Fruit fly (Drosophila melanogaster): Measurements from ENCODE around the gene Lcp65Ad.

The Lcp65Ad gene

DNA sequence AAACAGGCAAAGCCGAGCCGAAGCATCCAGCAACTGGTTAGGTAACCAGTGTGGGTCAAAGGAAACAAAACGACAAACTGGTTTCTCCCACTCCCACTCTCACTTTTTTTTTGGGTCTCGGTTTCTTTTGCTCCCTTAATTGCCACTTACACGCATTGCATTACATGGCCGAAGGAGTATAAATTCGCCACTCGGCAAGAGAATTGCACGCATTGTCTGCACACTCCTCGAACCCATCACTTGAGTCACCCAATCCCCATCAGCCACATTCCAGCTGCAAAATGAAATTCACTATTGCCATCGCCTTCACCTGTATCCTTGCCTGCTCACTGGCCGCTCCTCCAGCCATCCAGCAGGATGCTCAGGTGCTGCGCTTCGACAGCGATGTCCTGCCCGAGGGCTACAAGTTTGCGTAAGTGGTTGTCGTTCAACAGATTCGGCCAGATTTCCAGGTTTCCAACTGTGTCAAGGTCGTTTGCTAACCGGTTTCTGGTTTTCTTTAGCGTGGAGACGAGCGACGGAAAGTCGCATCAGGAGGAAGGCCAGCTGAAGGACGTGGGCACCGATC is at the start of gene Lcp65Ad:
Gene Lcp65Ad, plus strand, starts transcription at position 208 of the 568 bp plus-strand sequence.
- TF ChIP-seq CTCF (optimal IDR thresholded peaks at IDR 0.05) (no peak), CG8478 (optimal IDR thresholded peaks at IDR 0.05) (no peak)

DNA sequence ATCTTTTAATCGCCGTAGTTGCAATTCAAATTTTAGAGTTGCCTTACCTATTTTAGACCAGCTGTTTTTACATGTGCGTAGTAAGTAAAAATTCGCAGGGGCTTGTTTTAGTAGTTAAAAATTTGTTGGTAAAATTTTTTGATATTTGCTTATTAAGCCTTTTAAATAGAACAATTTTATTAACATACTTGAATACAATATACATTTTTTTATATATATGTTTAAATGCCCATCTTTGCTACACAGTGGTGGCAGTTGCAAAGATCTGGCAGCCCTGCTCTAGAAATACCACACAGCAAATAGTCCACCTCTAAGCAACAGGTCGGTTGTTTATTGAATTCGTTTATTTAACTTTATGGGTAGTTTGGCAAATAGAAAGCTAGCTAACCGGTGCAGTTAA is 48.5 kb upstream of the Lcp65Ad start, which contains the start of the genes CG10467 and loj:
Gene CG10467, minus strand, starts transcription at position 51 of the 400 bp plus-strand sequence.
Gene loj, plus strand, starts transcription at position 291 of the 400 bp plus-strand sequence.
- TF ChIP-seq CTCF (optimal IDR thresholded peaks at IDR 0.05) = no peak
- no peak for TF ChIP-seq CG8478 (optimal IDR thresholded peaks at IDR 0.05)

DNA sequence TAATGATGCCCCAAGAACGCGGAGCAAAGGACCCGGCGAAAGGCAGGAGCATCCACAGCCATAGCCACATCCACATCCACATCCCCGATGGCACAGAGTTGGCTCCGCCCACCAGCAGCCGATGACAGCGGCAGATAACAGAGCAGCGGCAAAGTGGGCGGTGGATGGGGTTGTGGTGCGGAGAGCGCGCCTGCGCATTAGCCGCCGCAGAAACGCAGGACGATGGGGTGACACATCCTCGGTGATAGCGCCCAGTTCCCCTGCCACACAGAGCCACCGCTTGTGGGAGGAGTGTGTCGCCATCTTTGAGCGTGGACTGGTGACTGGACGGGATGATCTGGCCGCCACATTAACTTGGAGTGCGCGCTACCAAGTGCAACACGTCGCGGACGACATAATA is 45.9 kb upstream of the Lcp65Ad start, which contains the start of gene Ets65A:
Gene Ets65A, plus strand, starts transcription at position 348 of the 400 bp plus-strand sequence.
- TF ChIP-seq CG8478 (optimal IDR thresholded peaks at IDR 0.05) = no peak
- TF ChIP-seq CTCF (optimal IDR thresholded peaks at IDR 0.05) = no peak

DNA sequence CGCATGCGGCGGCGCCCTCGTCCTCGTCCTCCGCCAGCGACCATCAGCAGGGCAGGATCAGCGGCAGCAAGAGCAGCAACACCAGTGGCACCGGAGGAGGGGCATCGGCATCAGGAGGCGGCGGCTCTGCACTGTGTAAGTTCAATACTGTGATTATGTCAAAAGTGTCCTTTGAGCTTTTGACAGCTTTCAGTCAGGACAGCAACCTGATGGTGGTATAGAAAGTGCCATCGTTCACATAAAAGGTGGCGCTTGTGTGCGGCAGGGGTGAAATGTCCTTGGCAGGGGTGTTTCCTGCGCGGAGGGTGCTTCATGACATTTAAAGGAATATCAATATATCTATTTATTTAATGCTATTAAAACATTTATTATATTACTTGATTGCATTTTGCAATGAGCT is 39.5 kb upstream of the Lcp65Ad start:
- TF ChIP-seq CTCF (optimal IDR thresholded peaks at IDR 0.05) (peak; percentile 89 to 95), CG8478 (optimal IDR thresholded peaks at IDR 0.05) (no peak)

DNA sequence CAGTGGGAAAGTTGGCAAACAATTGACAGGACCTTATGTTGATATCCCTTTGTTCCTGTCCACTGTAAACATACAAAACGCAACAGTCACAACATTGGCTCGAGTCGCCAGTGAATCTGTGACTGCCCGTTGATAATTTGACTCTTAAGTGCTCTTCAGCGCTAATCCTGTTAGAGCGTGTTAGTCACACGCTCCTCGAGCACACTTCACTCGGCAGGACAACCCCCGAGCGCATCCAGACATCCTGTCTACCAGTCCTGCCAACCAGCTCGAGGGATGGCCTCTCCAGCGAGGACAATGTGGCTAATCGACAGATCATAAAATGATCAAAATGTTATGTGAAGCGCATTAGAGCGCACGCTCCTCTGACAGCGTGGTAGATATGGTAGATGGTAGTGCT is 38.6 kb upstream of the Lcp65Ad start:
- TF ChIP-seq CG8478 (optimal IDR thresholded peaks at IDR 0.05) (no peak), CTCF (optimal IDR thresholded peaks at IDR 0.05) (no peak)

DNA sequence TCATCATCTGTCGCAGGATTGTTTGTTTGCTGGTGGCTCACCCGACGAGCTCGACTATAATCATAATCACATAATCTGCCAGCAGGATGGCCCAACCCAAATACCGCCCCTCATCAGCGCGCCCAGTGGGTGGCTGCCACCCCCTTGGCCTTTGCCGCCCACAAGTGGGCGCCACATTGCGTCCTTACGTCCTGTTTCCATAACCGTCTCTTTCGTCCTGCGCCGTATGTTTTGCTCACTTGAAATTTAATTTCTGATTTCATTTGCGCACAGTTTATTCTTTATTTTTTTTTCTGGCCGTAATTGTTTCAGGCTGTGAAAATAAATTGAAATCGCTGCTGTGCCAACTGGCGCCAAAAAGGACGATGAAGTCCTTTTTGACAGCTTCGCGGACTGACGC is 37.8 kb upstream of the Lcp65Ad start:
- TF ChIP-seq CTCF (optimal IDR thresholded peaks at IDR 0.05) (no peak), CG8478 (optimal IDR thresholded peaks at IDR 0.05) (no peak)

DNA sequence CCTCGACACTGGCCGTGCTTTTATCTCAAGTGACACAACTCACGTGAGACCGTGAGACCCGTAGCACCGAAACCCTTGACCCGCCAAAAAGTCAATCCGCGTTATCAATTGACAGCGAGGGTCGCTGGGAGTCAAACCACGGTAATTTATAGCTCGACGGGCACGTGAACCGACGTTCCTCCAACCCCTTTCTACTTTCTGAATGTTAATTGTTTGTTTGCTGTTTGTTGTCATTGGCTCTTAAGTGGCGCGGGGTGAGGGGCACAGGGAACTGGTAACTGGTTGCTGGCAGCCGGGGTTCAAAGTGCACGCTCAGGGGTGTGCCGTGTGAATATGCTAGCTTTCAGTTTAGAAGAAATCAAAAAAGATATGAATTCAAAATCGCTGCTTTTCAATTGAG is 36.5 kb upstream of the Lcp65Ad start:
- TF ChIP-seq CG8478 (optimal IDR thresholded peaks at IDR 0.05) = no peak
- no peak for TF ChIP-seq CTCF (optimal IDR thresholded peaks at IDR 0.05)

DNA sequence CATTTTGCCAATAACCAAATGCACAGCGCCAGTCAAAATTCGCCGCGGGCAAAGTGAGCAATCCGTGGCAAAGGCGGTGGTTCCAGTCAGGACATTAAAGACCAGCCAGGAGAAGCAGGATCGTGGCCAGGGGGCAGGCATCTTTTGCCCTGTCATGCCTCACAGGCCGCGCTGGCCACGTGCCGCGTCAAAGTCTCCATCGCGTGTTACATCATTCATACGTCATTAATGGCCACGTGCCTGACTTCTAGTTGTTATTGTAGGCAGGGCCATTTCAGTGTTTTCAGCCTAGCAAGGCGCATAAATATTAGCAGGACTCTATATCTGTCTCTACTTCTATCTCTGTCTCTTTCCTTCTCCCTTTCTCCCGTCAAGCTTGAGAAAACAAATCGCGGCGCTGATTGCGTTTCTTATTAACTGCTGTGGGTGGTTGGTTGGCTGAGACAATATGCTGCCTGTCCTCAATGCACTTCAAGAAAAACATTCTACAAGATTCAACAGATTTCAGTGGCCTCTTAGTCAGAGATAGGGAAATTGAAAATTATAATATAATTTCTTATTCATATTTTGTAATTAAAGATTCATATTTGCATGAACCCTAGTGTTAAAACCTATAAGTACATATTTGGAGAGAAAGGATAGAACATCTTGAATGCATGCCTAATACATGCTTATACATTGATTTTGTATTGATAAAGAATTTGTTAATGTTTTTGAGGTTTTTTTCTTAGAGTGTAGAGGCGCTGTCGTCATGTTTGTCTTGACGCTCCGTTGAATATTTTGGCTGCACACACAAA is 34.7 kb upstream of the Lcp65Ad start:
- TF ChIP-seq CG8478 (optimal IDR thresholded peaks at IDR 0.05) (no peak), CTCF (optimal IDR thresholded peaks at IDR 0.05) (no peak)

DNA sequence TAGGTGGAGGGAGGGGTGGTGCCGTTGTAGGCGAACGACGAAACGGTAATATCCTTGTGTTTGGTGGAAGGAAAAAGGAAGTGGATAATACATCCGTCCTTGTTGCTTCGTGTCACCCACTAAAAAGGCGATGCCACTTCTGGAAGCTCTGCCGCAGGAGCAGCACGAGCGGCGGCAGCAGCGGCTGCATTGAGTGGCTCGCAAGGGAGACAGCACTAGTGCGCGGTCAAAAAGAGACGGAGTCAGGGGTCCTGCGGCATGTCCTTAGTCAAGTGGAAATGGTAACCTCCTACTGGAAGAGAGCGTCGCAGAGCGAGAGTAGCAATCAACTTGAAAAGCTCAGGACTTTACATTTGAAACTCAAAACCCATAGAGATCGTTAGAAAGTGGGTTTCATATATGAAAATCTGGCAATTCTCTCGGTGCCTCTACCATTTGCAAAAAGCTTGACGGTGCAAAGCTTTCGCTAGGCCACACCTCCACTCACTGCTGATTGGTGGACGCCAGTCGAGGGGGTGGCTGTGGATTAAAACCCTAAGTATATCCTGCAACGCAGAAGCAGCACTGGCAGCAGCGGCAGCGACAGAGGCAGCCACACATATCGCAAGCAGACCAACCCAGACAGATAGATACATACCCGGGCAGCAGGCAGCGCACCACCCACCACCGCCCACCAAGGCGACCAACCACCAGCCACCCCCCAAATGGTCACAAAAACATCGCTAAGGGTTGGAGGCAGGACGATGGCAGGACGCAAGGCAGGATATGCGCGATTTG is 32.3 kb upstream of the Lcp65Ad start:
- no peak for TF ChIP-seq CG8478 (optimal IDR thresholded peaks at IDR 0.05)
- no peak for TF ChIP-seq CTCF (optimal IDR thresholded peaks at IDR 0.05)

DNA sequence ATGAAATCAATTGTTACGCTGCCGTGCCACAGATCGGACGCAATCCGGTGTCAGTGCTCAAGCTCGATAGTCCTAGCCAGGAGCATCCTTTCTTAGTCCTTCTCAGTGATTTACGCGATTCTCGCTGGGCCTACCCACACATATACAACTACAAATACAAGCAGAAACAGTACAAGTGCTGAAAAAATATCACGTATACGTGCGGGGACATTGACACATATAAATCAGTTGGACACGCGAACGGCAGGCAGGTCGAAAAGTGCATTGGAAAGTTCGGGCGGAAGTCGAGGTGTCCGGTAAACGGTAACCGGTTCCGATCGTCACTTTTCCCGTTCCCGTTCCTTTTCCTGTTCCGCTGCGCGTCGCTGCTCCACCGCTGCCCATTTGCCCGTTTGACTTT is 31.7 kb upstream of the Lcp65Ad start:
- no peak for TF ChIP-seq CTCF (optimal IDR thresholded peaks at IDR 0.05)
- no peak for TF ChIP-seq CG8478 (optimal IDR thresholded peaks at IDR 0.05)

DNA sequence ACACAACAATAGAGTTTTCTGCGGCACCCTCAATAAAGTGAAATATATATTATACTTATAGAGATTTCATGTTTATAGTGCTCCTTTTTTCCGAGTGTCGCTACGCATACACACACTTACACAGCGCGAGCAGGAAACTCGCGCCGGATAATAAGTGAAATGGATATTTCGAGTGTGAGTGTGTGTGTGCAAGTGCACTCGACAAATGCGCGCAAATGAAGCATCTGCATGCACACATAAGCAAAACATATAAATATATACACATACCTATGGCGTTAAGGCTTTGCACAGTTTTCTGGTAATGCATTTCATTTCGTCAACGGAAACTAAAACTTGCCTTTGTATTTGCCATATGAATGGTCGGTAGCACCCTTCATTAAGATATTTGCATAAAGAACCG is 27.7 kb upstream of the Lcp65Ad start:
- TF ChIP-seq CTCF (optimal IDR thresholded peaks at IDR 0.05) (no peak), CG8478 (optimal IDR thresholded peaks at IDR 0.05) (no peak)

DNA sequence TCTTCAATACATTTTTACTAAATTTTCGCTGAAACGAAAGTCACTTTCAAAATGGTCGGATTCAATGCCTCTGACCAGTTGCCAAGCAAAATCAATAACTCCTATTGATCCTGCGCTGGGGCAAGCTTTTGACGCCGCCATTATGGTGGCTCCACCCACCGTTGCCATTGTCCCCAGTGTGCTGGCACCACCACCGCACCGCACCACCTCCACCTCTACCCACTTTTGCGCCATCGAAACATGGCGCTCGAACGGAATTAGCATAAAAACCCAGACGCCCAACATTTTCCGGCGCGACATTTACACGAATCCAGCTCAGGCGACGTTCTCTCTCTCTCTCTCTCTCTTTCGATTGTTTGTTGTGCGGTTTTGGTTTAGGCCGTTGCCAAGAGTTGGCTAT is 26.3 kb upstream of the Lcp65Ad start:
- TF ChIP-seq CTCF (optimal IDR thresholded peaks at IDR 0.05) = no peak
- no peak for TF ChIP-seq CG8478 (optimal IDR thresholded peaks at IDR 0.05)

DNA sequence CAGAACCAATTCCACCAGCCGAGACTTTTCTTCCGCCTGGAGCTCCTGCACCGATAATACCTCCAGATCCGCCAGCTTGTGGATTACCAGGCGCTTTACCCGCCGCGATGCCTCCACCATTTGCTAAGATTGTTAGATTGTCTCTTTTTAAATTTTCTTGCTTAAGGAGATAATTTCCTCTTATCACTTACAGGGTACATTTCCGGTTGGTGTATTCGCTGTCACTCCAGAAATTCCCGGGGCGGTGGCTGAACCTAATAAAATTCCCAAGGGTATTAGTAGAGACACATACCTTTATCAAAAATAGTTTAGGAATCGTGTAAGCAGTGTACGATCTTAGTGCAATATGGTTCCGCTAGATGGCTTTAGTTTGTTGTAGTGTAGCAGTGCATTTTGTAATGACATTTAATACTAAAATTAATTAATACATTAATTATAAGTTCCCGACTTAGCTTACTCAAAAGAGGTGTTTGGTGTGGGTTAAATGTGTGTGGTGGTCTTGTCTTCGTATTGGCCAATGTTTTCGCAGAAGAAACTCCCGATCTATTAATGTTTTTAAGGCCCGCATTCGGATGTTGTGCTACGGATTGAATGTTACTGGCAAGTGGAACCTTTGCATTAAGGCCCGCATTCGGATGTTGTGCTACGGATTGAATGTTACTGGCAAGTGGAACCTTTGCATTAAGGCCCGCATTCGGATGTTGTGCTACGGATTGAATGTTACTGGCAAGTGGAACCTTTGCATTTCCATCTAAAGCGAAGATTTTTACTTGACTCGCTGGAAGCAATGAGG is 18.4 kb upstream of the Lcp65Ad start:
- TF ChIP-seq CG8478 (optimal IDR thresholded peaks at IDR 0.05) (no peak), CTCF (optimal IDR thresholded peaks at IDR 0.05) (peak; percentile 91 to 94)

DNA sequence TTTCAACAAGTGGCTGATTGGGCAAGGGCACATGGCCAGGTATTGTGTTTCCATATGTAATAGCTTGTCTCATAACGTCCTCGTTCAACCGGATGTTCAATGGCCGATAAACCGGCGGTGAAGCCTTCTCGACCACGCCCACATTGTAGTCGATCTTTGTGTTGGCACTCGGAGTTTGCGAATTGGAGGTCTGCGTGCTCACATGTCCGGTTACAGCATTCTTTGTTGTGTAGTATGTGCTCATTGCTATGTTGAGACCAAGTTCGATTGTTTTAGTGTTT is 17.8 kb upstream of the Lcp65Ad start:
- TF ChIP-seq CG8478 (optimal IDR thresholded peaks at IDR 0.05) (no peak), CTCF (optimal IDR thresholded peaks at IDR 0.05) (no peak)

DNA sequence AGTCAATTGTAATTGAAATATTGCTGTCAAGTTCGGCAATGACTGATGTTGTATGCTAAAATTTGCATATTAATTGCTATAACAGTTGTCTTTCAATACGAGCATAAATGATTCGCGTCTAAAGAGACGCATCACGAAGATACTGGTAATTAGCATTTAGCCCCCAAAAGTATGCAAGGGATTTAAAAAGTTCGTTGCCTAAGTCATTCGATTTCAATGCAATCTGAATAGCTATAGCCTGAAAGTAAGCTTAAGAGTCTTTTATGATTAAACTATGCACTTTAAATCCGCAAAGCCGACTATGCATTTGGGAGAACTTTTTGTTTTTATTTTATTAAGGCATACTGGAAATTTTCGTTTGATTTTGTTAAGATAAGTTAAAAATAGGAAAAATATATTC is 13.6 kb upstream of the Lcp65Ad start:
- TF ChIP-seq CG8478 (optimal IDR thresholded peaks at IDR 0.05) (no peak), CTCF (optimal IDR thresholded peaks at IDR 0.05) (no peak)
